Worm (Caenorhabditis elegans): ENCODE results near the gene zip-5.

ce11 chrV:13288881-13289280 lies 24.5 kb downstream of the zip-5 start:
- TF ChIP-seq him-1 (tag; optimal IDR thresholded peaks at IDR 0.05): no peak
- TF ChIP-seq W03F9.2 (tag; optimal IDR thresholded peaks at IDR 0.05): no peak
- no peak for TF ChIP-seq dao-5 (tag; optimal IDR thresholded peaks at IDR 0.05)
